Fruit fly (Drosophila melanogaster) whole organism, pupa: ENCODE measurements around the gene Spn28F.
A peak's percentile ranks its signal among the peaks of the same experiment; 100 is the strongest.

Source experiments
- CG10348 ChIP-seq: fragments of 200-800 bp; sonication (Bioruptor generic); IDR thresholded peaks from 2 replicates; pipeline ENCODE4 v1.3.6; 2022; ENCODE audit warnings: missing biosample characterization, missing genetic modification characterization
- CG12605 ChIP-seq: fragments of 200-800 bp; sonication (Bioruptor generic); IDR thresholded peaks from 2 replicates; pipeline ENCODE4 v1.3.6; 2022; ENCODE audit warnings: missing biosample characterization, missing genetic modification characterization
- CG13204 ChIP-seq: fragments of 200-800 bp; sonication (Bioruptor generic); optimal IDR thresholded peaks from 2 replicates; lab custom pipeline; 2018; ENCODE audit warnings: missing biosample characterization, mild to moderate bottlenecking, missing genetic modification characterization, moderate library complexity
- CG14655 ChIP-seq: fragments of 200-800 bp; sonication (Bioruptor generic); optimal IDR thresholded peaks from 3 replicates; lab custom pipeline; 2017; ENCODE audit warnings: mild to moderate bottlenecking, missing biosample characterization, missing genetic modification reagents, missing genetic modification characterization
- CG15710 ChIP-seq: fragments of 200-800 bp; sonication (Bioruptor generic); optimal IDR thresholded peaks from 2 replicates; lab custom pipeline; 2018; ENCODE audit warnings: missing biosample characterization, mild to moderate bottlenecking, missing genetic modification characterization, moderate library complexity
- CG17806 ChIP-seq: fragments of 200-800 bp; sonication (Bioruptor generic); optimal IDR thresholded peaks from 2 replicates; lab custom pipeline; 2018; ENCODE audit warnings: missing biosample characterization, mild to moderate bottlenecking, missing genetic modification characterization, moderate library complexity
- CG32121 ChIP-seq: fragments of 200-800 bp; sonication (Bioruptor generic); IDR thresholded peaks from 2 replicates; pipeline ENCODE4 v1.3.6; 2022; ENCODE audit warnings: missing biosample characterization, missing genetic modification characterization
- CG34367 ChIP-seq: fragments of 200-800 bp; sonication (Bioruptor generic); optimal IDR thresholded peaks from 2 replicates; lab custom pipeline; 2018; ENCODE audit warnings: missing biosample characterization, mild to moderate bottlenecking, missing genetic modification characterization
- CG4496 ChIP-seq: fragments of 200-800 bp; sonication (Bioruptor generic); IDR thresholded peaks from 3 replicates; pipeline ENCODE4 v1.3.6; 2022; ENCODE audit warnings: missing biosample characterization, missing genetic modification characterization
- CG8159 ChIP-seq: fragments of 200-800 bp; sonication (Bioruptor generic); optimal IDR thresholded peaks from 3 replicates; lab custom pipeline; 2018; ENCODE audit warnings: missing biosample characterization, mild to moderate bottlenecking, missing genetic modification characterization, moderate library complexity
- CG8301 ChIP-seq: fragments of 200-800 bp; sonication (Bioruptor generic); optimal IDR thresholded peaks from 2 replicates; lab custom pipeline; 2018; ENCODE audit warnings: missing biosample characterization, mild to moderate bottlenecking, missing genetic modification characterization
- CG9948 ChIP-seq: fragments of 200-800 bp; sonication (Bioruptor generic); optimal IDR thresholded peaks from 2 replicates; lab custom pipeline; 2018; ENCODE audit warnings: missing biosample characterization, mild to moderate bottlenecking, missing genetic modification characterization, moderate library complexity
- D1 ChIP-seq: fragments of 200-800 bp; sonication (Bioruptor generic); optimal IDR thresholded peaks from 2 replicates; lab custom pipeline; 2018; ENCODE audit warnings: missing biosample characterization, mild to moderate bottlenecking, missing genetic modification characterization, moderate library complexity
- EcR ChIP-seq: fragments of 200-800 bp; sonication (Bioruptor generic); optimal IDR thresholded peaks from 3 replicates; lab custom pipeline; 2019; ENCODE audit warnings: missing biosample characterization, missing genetic modification characterization, mild to moderate bottlenecking, moderate library complexity, missing genetic modification reagents
- Ets98B ChIP-seq: fragments of 200-800 bp; sonication (Bioruptor generic); IDR thresholded peaks from 2 replicates; pipeline ENCODE4 v1.3.6; 2022; ENCODE audit warnings: missing biosample characterization, missing genetic modification characterization
- Pif1A ChIP-seq: fragments of 200-800 bp; sonication (Bioruptor generic); optimal IDR thresholded peaks from 3 replicates; lab custom pipeline; 2016; ENCODE audit warnings: missing biosample characterization, missing genetic modification characterization
- Pif1B ChIP-seq: fragments of 200-800 bp; sonication (Bioruptor generic); optimal IDR thresholded peaks from 3 replicates; lab custom pipeline; 2016; ENCODE audit warnings: missing biosample characterization, missing genetic modification characterization
- Snoo ChIP-seq: fragments of 200-800 bp; sonication (Bioruptor generic); optimal IDR thresholded peaks from 3 replicates; lab custom pipeline; 2017; ENCODE audit warnings: missing biosample characterization, mild to moderate bottlenecking, missing genetic modification characterization, inconsistent platforms
- fd96Ca ChIP-seq: fragments of 200-800 bp; sonication (Bioruptor generic); IDR thresholded peaks from 3 replicates; pipeline ENCODE4 v1.3.6; 2022; ENCODE audit warnings: missing biosample characterization, missing genetic modification characterization
- gl ChIP-seq: fragments of 200-800 bp; sonication (Bioruptor generic); optimal IDR thresholded peaks from 2 replicates; lab custom pipeline; 2018; ENCODE audit warnings: missing biosample characterization, mild to moderate bottlenecking, missing genetic modification characterization
- rn ChIP-seq: fragments of 200-800 bp; sonication (Bioruptor generic); IDR thresholded peaks from 2 replicates; pipeline ENCODE4 v1.3.6; 2022; ENCODE audit warnings: missing biosample characterization, missing genetic modification characterization

The Spn28F gene

dm6 chr2L:8266145-8266544 is 24.5 kb upstream of the Spn28F start:
- peak; percentile 83 for TF ChIP-seq CG4496 (GFP tag; lab: Robert Waterston, UW)
- TF ChIP-seq rn (GFP tag; lab: Robert Waterston, UW) = 0 out of 2 replicates have a peak, but pooled peaks have one; percentile 18
- peak; percentile 90 for TF ChIP-seq CG17806
- peak; percentile 32 for TF ChIP-seq Pif1B (GFP tag; lab: Kevin White, UChicago)
- TF ChIP-seq CG10348 = no peak
- TF ChIP-seq CG12605 (GFP tag; lab: Robert Waterston, UW) = peak; percentile 77
- TF ChIP-seq CG9948 (tag; lab: Kevin White, UChicago) = peak; percentile 80
- TF ChIP-seq fd96Ca (GFP tag; lab: Robert Waterston, UW) = no peak
- TF ChIP-seq Snoo (tag; lab: Kevin White, UChicago) = peak; percentile 34
- peak; percentile 51 for TF ChIP-seq CG13204 (GFP tag; lab: Kevin White, UChicago)
- TF ChIP-seq CG15710 = peak; percentile 89
- peak; percentile 93 for TF ChIP-seq CG8159 (tag; lab: Kevin White, UChicago)
- peak; percentile 64 for TF ChIP-seq gl (tag; lab: Kevin White, UChicago)
- TF ChIP-seq EcR (GFP tag; lab: Kevin White, UChicago) = no peak
- peak; percentile 80 for TF ChIP-seq CG14655
- peak; percentile 35 for TF ChIP-seq Pif1A (GFP tag; lab: Kevin White, UChicago)
- peak; percentile 85 for TF ChIP-seq CG32121
- TF ChIP-seq D1 = peak; percentile 75
- peak; percentile 79 for TF ChIP-seq CG8301 (tag; lab: Kevin White, UChicago)
- TF ChIP-seq CG34367 = peak; percentile 70
- TF ChIP-seq Ets98B = peak; percentile 78

dm6 chr2L:8257401-8258266 is 16.0 kb upstream of the Spn28F start, which contains the start of gene CG8086:
TSS of gene CG8086 (minus strand) at chr2L:8257502.
- TF ChIP-seq Pif1B (GFP tag; lab: Kevin White, UChicago) = no peak
- TF ChIP-seq Snoo (tag; lab: Kevin White, UChicago) = no peak
- TF ChIP-seq EcR (GFP tag; lab: Kevin White, UChicago) = no peak

- no peak for TF ChIP-seq CG13204 (GFP tag; lab: Kevin White, UChicago)
- no peak for TF ChIP-seq CG10348
- TF ChIP-seq fd96Ca (GFP tag; lab: Robert Waterston, UW) = no peak
- TF ChIP-seq rn (GFP tag; lab: Robert Waterston, UW) = no peak
- no peak for TF ChIP-seq Ets98B
- TF ChIP-seq CG9948 (tag; lab: Kevin White, UChicago) = no peak
- TF ChIP-seq gl (tag; lab: Kevin White, UChicago) = no peak
- TF ChIP-seq EcR (GFP tag; lab: Kevin White, UChicago) = no peak
Measured at dm6 chr2L:8255406-8255805, 13.8 kb upstream of the Spn28F start.

dm6 chr2L:8243903-8244302 is 2.3 kb upstream of the Spn28F start, which contains the start of gene CG43057:
TSS of gene CG43057 (minus strand) at chr2L:8244003.
- TF ChIP-seq CG32121 (no peak), CG13204 (GFP tag; lab: Kevin White, UChicago) (no peak), Pif1A (GFP tag; lab: Kevin White, UChicago) (no peak), CG4496 (GFP tag; lab: Robert Waterston, UW) (no peak), CG15710 (no peak), CG8301 (tag; lab: Kevin White, UChicago) (no peak), Ets98B (no peak), CG8159 (tag; lab: Kevin White, UChicago) (no peak), CG12605 (GFP tag; lab: Robert Waterston, UW) (no peak), gl (tag; lab: Kevin White, UChicago) (no peak)

dm6 chr2L:8242186-8242585 is 586 bp upstream of the Spn28F start, which contains the start of gene CG14277:
TSS of gene CG14277 (plus strand) at chr2L:8242486.
- no peak for TF ChIP-seq CG13204 (GFP tag; lab: Kevin White, UChicago)
- no peak for TF ChIP-seq D1
- no peak for TF ChIP-seq gl (tag; lab: Kevin White, UChicago)
- TF ChIP-seq Snoo (tag; lab: Kevin White, UChicago) = no peak
- no peak for TF ChIP-seq Ets98B
- no peak for TF ChIP-seq Pif1B (GFP tag; lab: Kevin White, UChicago)

dm6 chr2L:8239712-8240245 is 1.8 kb downstream of the Spn28F start, which contains the start of gene Pvr:
TSS of gene Pvr (minus strand) at chr2L:8239878.
- no peak for TF ChIP-seq CG17806
- no peak for TF ChIP-seq CG8301 (tag; lab: Kevin White, UChicago)
- TF ChIP-seq Snoo (tag; lab: Kevin White, UChicago) = no peak
- TF ChIP-seq CG14655 = no peak
- no peak for TF ChIP-seq Pif1B (GFP tag; lab: Kevin White, UChicago)
- no peak for TF ChIP-seq CG32121
- TF ChIP-seq CG34367 = no peak
- TF ChIP-seq gl (tag; lab: Kevin White, UChicago) = no peak
- TF ChIP-seq Pif1A (GFP tag; lab: Kevin White, UChicago) = no peak
- TF ChIP-seq rn (GFP tag; lab: Robert Waterston, UW) = no peak
- TF ChIP-seq CG9948 (tag; lab: Kevin White, UChicago) = no peak
- no peak for TF ChIP-seq CG12605 (GFP tag; lab: Robert Waterston, UW)
- TF ChIP-seq Ets98B = no peak
- TF ChIP-seq CG10348 = no peak
- no peak for TF ChIP-seq EcR (GFP tag; lab: Kevin White, UChicago)
- no peak for TF ChIP-seq CG13204 (GFP tag; lab: Kevin White, UChicago)
- no peak for TF ChIP-seq CG15710
- TF ChIP-seq D1 = no peak
- TF ChIP-seq CG4496 (GFP tag; lab: Robert Waterston, UW) = no peak
